Fruit fly (Drosophila melanogaster) whole organism, prepupa: ENCODE data around the gene CG33631.

Source experiments
- Blimp-1 ChIP-seq: fragments of 200-800 bp; sonication (Bioruptor generic); optimal IDR thresholded peaks from 3 replicates; lab custom pipeline; 2017; ENCODE audit warnings: missing biosample characterization, missing genetic modification characterization, mild to moderate bottlenecking, moderate library complexity, missing genetic modification reagents
- CG10669 ChIP-seq: fragments of 200-800 bp; sonication (Bioruptor generic); optimal IDR thresholded peaks from 3 replicates; lab custom pipeline; 2018; ENCODE audit warnings: missing biosample characterization, mild to moderate bottlenecking, missing genetic modification characterization, moderate library complexity
- CG11762 ChIP-seq: fragments of 200-800 bp; sonication (Bioruptor generic); optimal IDR thresholded peaks from 3 replicates; lab custom pipeline; 2016; ENCODE audit warnings: missing biosample characterization, missing genetic modification characterization; ENCODE audit not compliant: insufficient read depth
- CG11902 ChIP-seq: fragments of 200-800 bp; sonication (Bioruptor generic); optimal IDR thresholded peaks from 3 replicates; lab custom pipeline; 2016; ENCODE audit warnings: missing biosample characterization, missing genetic modification characterization
- CG15336 ChIP-seq: fragments of 200-800 bp; sonication (Bioruptor generic); IDR thresholded peaks from 2 replicates; pipeline ENCODE4 v1.3.6; 2022; ENCODE audit warnings: missing biosample characterization, missing genetic modification characterization
- CG1621 ChIP-seq: fragments of 200-800 bp; sonication (Bioruptor generic); optimal IDR thresholded peaks from 3 replicates; lab custom pipeline; 2018; ENCODE audit warnings: missing biosample characterization, mild to moderate bottlenecking, missing genetic modification characterization
- CG16779 ChIP-seq: fragments of 200-800 bp; sonication (Bioruptor generic); optimal IDR thresholded peaks from 3 replicates; lab custom pipeline; 2017; ENCODE audit warnings: missing biosample characterization, mild to moderate bottlenecking, missing genetic modification characterization
- CG31627 ChIP-seq: fragments of 200-800 bp; sonication (Bioruptor generic); optimal IDR thresholded peaks from 3 replicates; lab custom pipeline; 2016; ENCODE audit warnings: missing biosample characterization, missing genetic modification characterization
- CG32006 ChIP-seq: fragments of 200-800 bp; sonication (Bioruptor generic); optimal IDR thresholded peaks from 3 replicates; lab custom pipeline; 2017; ENCODE audit warnings: missing biosample characterization, mild to moderate bottlenecking, missing genetic modification characterization
- CG4318 ChIP-seq: fragments of 200-800 bp; sonication (Bioruptor generic); optimal IDR thresholded peaks from 3 replicates; lab custom pipeline; 2017; ENCODE audit warnings: missing biosample characterization, mild to moderate bottlenecking, missing genetic modification characterization
- CG6163 ChIP-seq: fragments of 200-800 bp; sonication (Bioruptor generic); IDR thresholded peaks from 3 replicates; pipeline ENCODE4 v1.3.6; 2022; ENCODE audit warnings: missing biosample characterization, missing genetic modification characterization
- CG6276 ChIP-seq: fragments of 200-800 bp; sonication (Bioruptor generic); optimal IDR thresholded peaks from 2 replicates; lab custom pipeline; 2017; ENCODE audit warnings: missing biosample characterization, mild to moderate bottlenecking, missing genetic modification characterization
- CG6792 ChIP-seq: fragments of 200-800 bp; sonication (Bioruptor generic); optimal IDR thresholded peaks from 3 replicates; lab custom pipeline; 2016; ENCODE audit warnings: missing biosample characterization, missing genetic modification characterization
- CG6808 ChIP-seq: fragments of 200-800 bp; sonication (Bioruptor generic); optimal IDR thresholded peaks from 3 replicates; lab custom pipeline; 2017; ENCODE audit warnings: missing biosample characterization, missing genetic modification characterization, mild to moderate bottlenecking, moderate library complexity, missing genetic modification reagents
- CG6854 ChIP-seq: fragments of 200-800 bp; sonication (Bioruptor generic); optimal IDR thresholded peaks from 2 replicates; lab custom pipeline; 2017; ENCODE audit warnings: missing biosample characterization, mild to moderate bottlenecking, missing genetic modification characterization
- CG7368 ChIP-seq: fragments of 200-800 bp; sonication (Bioruptor generic); optimal IDR thresholded peaks from 3 replicates; lab custom pipeline; 2016; ENCODE audit warnings: missing biosample characterization, missing genetic modification characterization
- CG8119 ChIP-seq: fragments of 200-800 bp; sonication (Bioruptor generic); IDR thresholded peaks from 3 replicates; pipeline ENCODE4 v1.3.6; 2022; ENCODE audit warnings: missing biosample characterization, missing genetic modification characterization
- CG8319 ChIP-seq: fragments of 200-800 bp; sonication (Bioruptor generic); optimal IDR thresholded peaks from 3 replicates; lab custom pipeline; 2016; ENCODE audit warnings: missing biosample characterization, missing genetic modification characterization
- CG8632 ChIP-seq: fragments of 200-800 bp; sonication (Bioruptor generic); optimal IDR thresholded peaks from 3 replicates; lab custom pipeline; 2016; ENCODE audit warnings: missing biosample characterization, missing genetic modification characterization
- CG9139 ChIP-seq: fragments of 200-800 bp; sonication (Bioruptor generic); optimal IDR thresholded peaks from 3 replicates; lab custom pipeline; 2017; ENCODE audit warnings: missing biosample characterization, mild to moderate bottlenecking, missing genetic modification characterization
- Eip78C ChIP-seq: fragments of 200-800 bp; sonication (Bioruptor generic); peaks from one replicate; lab custom pipeline; 2016; ENCODE audit warnings: missing biosample characterization, missing genetic modification characterization
- Eip93F ChIP-seq: fragments of 200-800 bp; sonication (Bioruptor generic); optimal IDR thresholded peaks from 2 replicates; lab custom pipeline; 2016; ENCODE audit warnings: missing biosample characterization, mild to moderate bottlenecking, missing genetic modification characterization
- Ets21C ChIP-seq: fragments of 200-800 bp; sonication (Bioruptor generic); optimal IDR thresholded peaks from 3 replicates; lab custom pipeline; 2016; ENCODE audit warnings: missing biosample characterization, missing genetic modification characterization
- Ets96B ChIP-seq: fragments of 200-800 bp; optimal IDR thresholded peaks from 2 replicates; lab custom pipeline; 2019; ENCODE audit warnings: missing biosample characterization, mild to moderate bottlenecking, missing genetic modification characterization, moderate library complexity
- Gug ChIP-seq: fragments of 200-800 bp; sonication (Bioruptor generic); IDR thresholded peaks from 2 replicates; pipeline ENCODE4 v1.3.6; 2022; ENCODE audit warnings: missing biosample characterization, missing genetic modification characterization
- Hr38 ChIP-seq: sonication (Bioruptor generic); optimal IDR thresholded peaks from 2 replicates; lab custom pipeline; 2016; ENCODE audit warnings: missing biosample characterization, missing genetic modification characterization
- Hr39 ChIP-seq: fragments of 200-800 bp; sonication (Bioruptor generic); optimal IDR thresholded peaks from 2 replicates; lab custom pipeline; 2016; ENCODE audit warnings: missing biosample characterization, missing genetic modification characterization
- Hr4 ChIP-seq: fragments of 200-800 bp; sonication (Bioruptor generic); optimal IDR thresholded peaks from 3 replicates; lab custom pipeline; 2016; ENCODE audit warnings: missing biosample characterization, missing genetic modification characterization
- Lpt ChIP-seq: fragments of 200-800 bp; sonication (Bioruptor generic); optimal IDR thresholded peaks from 3 replicates; lab custom pipeline; 2016; ENCODE audit warnings: missing biosample characterization, missing genetic modification characterization
- OdsH ChIP-seq: fragments of 200-800 bp; sonication (Bioruptor generic); optimal IDR thresholded peaks from 3 replicates; lab custom pipeline; 2016; ENCODE audit warnings: missing biosample characterization, missing genetic modification characterization
- Smox ChIP-seq: fragments of 200-800 bp; sonication (Bioruptor generic); optimal IDR thresholded peaks from 3 replicates; lab custom pipeline; 2016; ENCODE audit warnings: missing biosample characterization, missing genetic modification characterization
- Sox102F ChIP-seq: fragments of 200-800 bp; sonication (Bioruptor generic); optimal IDR thresholded peaks from 2 replicates; lab custom pipeline; 2016; ENCODE audit warnings: missing biosample characterization, mild to moderate bottlenecking, missing genetic modification characterization
- Sox14 ChIP-seq: fragments of 200-800 bp; sonication (Bioruptor generic); optimal IDR thresholded peaks from 3 replicates; lab custom pipeline; 2016; ENCODE audit warnings: missing biosample characterization, missing genetic modification characterization
- Sox15 ChIP-seq: fragments of 200-800 bp; sonication (Bioruptor generic); optimal IDR thresholded peaks from 3 replicates; lab custom pipeline; 2016; ENCODE audit warnings: missing biosample characterization, missing genetic modification characterization
- cyc ChIP-seq: fragments of 200-800 bp; sonication (Bioruptor generic); optimal IDR thresholded peaks from 3 replicates; lab custom pipeline; 2016; ENCODE audit warnings: missing biosample characterization, missing genetic modification characterization
- dsx ChIP-seq: fragments of 200-800 bp; optimal IDR thresholded peaks from 3 replicates; lab custom pipeline; 2019; ENCODE audit warnings: missing biosample characterization, mild to moderate bottlenecking, missing genetic modification characterization, moderate library complexity; ENCODE audit not compliant: poor library complexity, severe bottlenecking
- eg ChIP-seq: fragments of 200-800 bp; sonication (Bioruptor generic); IDR thresholded peaks from 3 replicates; pipeline ENCODE4 v1.3.6; 2022; ENCODE audit warnings: missing biosample characterization, missing genetic modification characterization
- esn ChIP-seq: fragments of 200-800 bp; sonication (Bioruptor generic); optimal IDR thresholded peaks from 2 replicates; lab custom pipeline; 2016; ENCODE audit warnings: missing biosample characterization, mild to moderate bottlenecking, missing genetic modification characterization, moderate library complexity
- fd59A ChIP-seq: fragments of 200-800 bp; sonication (Bioruptor generic); optimal IDR thresholded peaks from 2 replicates; lab custom pipeline; 2017; ENCODE audit warnings: missing biosample characterization, mild to moderate bottlenecking, missing genetic modification characterization, missing genetic modification reagents
- fd85E ChIP-seq: fragments of 200-800 bp; sonication (Bioruptor generic); optimal IDR thresholded peaks from 3 replicates; lab custom pipeline; 2016; ENCODE audit warnings: missing biosample characterization, missing genetic modification characterization
- fkh ChIP-seq: fragments of 200-800 bp; sonication (Bioruptor generic); optimal IDR thresholded peaks from 3 replicates; lab custom pipeline; 2017; ENCODE audit warnings: missing biosample characterization, mild to moderate bottlenecking, missing genetic modification characterization, moderate library complexity
- lz ChIP-seq: fragments of 200-800 bp; sonication (Bioruptor generic); optimal IDR thresholded peaks from 3 replicates; lab custom pipeline; 2016; ENCODE audit warnings: missing biosample characterization, missing genetic modification characterization
- spab ChIP-seq: fragments of 200-800 bp; sonication (Bioruptor generic); optimal IDR thresholded peaks from 2 replicates; lab custom pipeline; 2017; ENCODE audit warnings: missing biosample characterization, mild to moderate bottlenecking, missing genetic modification characterization, missing genetic modification reagents
- ss ChIP-seq, 2 experiments: fragments of 200-800 bp; sonication (Bioruptor generic); optimal IDR thresholded peaks; 2 replicates in 1 of 2; 3 replicates in 1 of 2; lab custom pipeline; 2017 to 2018; ENCODE audit warnings: mild to moderate bottlenecking in 2 of 2, missing biosample characterization in 2 of 2, missing genetic modification characterization in 2 of 2, moderate library complexity in 1 of 2
- svp ChIP-seq: fragments of 200-800 bp; sonication (Bioruptor generic); peaks from one replicate; lab custom pipeline; 2016; ENCODE audit warnings: missing biosample characterization, missing genetic modification characterization

The CG33631 gene

DNA sequence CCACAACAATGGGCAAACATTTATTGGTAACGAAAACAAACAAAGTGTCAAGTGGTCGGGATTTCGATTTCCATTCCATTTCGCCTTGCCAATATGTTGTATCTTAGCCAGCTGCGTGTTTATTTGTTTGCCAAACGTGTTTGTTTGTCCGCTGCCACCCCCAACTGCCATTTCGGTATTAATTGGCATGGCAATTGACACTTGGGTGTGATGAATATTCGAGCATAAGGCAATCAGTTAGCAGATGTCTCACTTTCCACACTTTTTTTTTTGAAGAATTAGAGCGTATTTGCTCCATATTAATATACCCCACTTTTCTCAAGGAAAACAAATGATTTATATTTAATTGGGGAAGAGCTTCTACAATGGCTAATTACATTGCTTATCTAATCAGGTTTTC is 32.3 kb upstream of the CG33631 start:
- TF ChIP-seq Ets96B = no peak
- no peak for TF ChIP-seq Sox15 (GFP tag; lab: Kevin White, UChicago)
- TF ChIP-seq Gug (GFP tag; lab: Robert Waterston, UW) = no peak
- no peak for TF ChIP-seq fd85E (GFP tag; lab: Kevin White, UChicago)
- TF ChIP-seq CG31627 (GFP tag; lab: Kevin White, UChicago) = no peak
- TF ChIP-seq CG11902 (GFP tag; lab: Kevin White, UChicago) = no peak
- TF ChIP-seq CG6792 (GFP tag; lab: Kevin White, UChicago) = no peak

DNA sequence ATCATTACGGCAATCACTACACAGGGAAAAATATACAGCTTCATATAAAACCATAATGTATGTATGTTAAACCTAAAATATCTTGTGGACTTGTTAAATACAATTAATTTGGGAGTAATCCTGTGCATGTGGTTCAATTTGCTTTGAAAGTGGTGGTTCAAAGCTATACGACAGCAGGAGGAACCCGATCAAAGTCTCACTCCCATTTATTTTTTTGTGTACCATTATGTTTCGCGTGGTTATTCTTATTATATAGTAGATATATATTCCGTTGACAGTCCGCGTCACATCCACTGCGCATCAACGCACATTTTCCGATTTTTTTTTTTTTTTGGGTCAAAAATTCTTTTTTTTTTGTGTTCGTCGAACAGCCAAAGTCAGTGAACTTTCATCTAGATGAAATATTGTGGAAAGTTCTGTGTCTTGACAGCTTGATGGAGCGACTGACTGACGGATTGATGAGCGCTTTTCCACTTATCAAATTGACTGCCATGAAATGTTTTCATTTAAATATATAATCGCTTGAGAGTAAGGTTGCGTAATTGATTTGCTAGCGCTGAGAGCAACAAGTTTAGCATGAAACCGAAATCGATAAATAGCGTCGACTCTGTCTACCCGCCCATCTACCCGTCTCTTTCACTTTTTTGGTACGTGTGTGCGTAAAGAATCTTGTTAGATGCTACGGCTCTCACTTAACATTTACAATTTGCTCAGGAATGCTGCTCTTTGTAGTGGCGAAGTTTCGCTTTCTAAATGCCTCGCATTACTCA is 30.7 kb upstream of the CG33631 start:
- TF ChIP-seq Gug (GFP tag; lab: Robert Waterston, UW) = no peak
- 0 out of 2 replicates have a peak, but pooled peaks have one; percentile 20 for TF ChIP-seq CG15336
- no peak for TF ChIP-seq spab
- peak; percentile 44 for TF ChIP-seq CG32006
- peak; percentile 16 for TF ChIP-seq Hr4 (GFP tag; lab: Kevin White, UChicago)
- TF ChIP-seq CG6276 (GFP tag; lab: Kevin White, UChicago) = peak; percentile 4
- no peak for TF ChIP-seq dsx
- peak; percentile 51 for TF ChIP-seq Eip78C
- peak; percentile 60 for TF ChIP-seq svp (GFP tag; lab: Kevin White, UChicago)
- no peak for TF ChIP-seq Sox102F (GFP tag; lab: Kevin White, UChicago)

DNA sequence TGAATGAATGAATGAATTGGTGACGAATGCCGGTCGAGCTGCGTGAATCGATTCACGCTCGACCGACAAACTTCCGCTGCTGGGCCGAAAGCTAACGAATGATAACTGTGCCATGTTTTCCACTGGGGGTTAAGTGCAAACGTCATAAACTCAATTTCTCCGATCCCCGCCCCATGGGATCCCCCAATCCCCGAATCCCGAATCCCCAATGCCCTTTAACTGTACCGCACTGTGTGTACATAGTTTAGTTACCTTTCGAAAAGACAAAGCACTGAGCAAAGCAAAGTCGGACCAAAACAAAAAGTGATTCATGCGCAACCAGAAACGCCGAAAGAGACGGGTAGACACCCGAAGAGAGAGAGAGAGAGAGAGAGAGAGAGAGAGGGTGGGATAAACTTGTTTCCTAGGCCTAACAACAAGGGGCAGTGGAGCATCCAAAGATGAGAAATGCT is 28.8 kb upstream of the CG33631 start:
- TF ChIP-seq Smox (no peak), Blimp-1 (GFP tag; lab: Kevin White, UChicago) (no peak), CG4318 (GFP tag; lab: Kevin White, UChicago) (no peak), CG6792 (GFP tag; lab: Kevin White, UChicago) (no peak), CG6163 (GFP tag; lab: Robert Waterston, UW) (no peak), CG11762 (GFP tag; lab: Kevin White, UChicago) (no peak), CG1621 (no peak), esn (GFP tag; lab: Kevin White, UChicago) (no peak), CG9139 (GFP tag; lab: Kevin White, UChicago) (no peak), Ets21C (GFP tag; lab: Kevin White, UChicago) (no peak), OdsH (GFP tag; lab: Kevin White, UChicago) (no peak), Hr39 (no peak), CG6276 (GFP tag; lab: Kevin White, UChicago) (peak; percentile 12), Eip93F (no peak), fd59A (GFP tag; lab: Kevin White, UChicago) (no peak), CG11902 (GFP tag; lab: Kevin White, UChicago) (no peak), CG15336 (no peak), CG8319 (GFP tag; lab: Kevin White, UChicago) (no peak), Hr38 (no peak), CG10669 (no peak), Sox102F (GFP tag; lab: Kevin White, UChicago) (no peak), CG6808 (no peak), Sox14 (GFP tag; lab: Kevin White, UChicago) (no peak), CG8119 (GFP tag; lab: Robert Waterston, UW) (no peak), CG16779 (no peak), CG8632 (GFP tag; lab: Kevin White, UChicago) (no peak), svp (GFP tag; lab: Kevin White, UChicago) (peak; percentile 67), eg (no peak), Lpt (no peak), cyc (GFP tag; lab: Kevin White, UChicago) (no peak), lz (GFP tag; lab: Kevin White, UChicago) (no peak), ss (GFP tag; optimal IDR thresholded peaks at IDR 0.05; lab: Kevin White, UChicago) (peak in 1 of 2 experiments; percentile 38), CG32006 (no peak), dsx (peak; percentile 6), Sox15 (GFP tag; lab: Kevin White, UChicago) (no peak), CG7368 (GFP tag; lab: Kevin White, UChicago) (no peak), Eip78C (peak; percentile 44), Gug (GFP tag; lab: Robert Waterston, UW) (no peak), fkh (GFP tag; lab: Kevin White, UChicago) (peak; percentile 59), CG6854 (GFP tag; lab: Kevin White, UChicago) (no peak), spab (no peak)
